Worm (Caenorhabditis elegans) whole organism, L2 larva: ENCODE data around the gene Y45F10C.6.
"Not testable (repeated sequence)": the region's sequence is repeated elsewhere in the genome, so short reads cannot be mapped to it uniquely, and the experiment has no call there.

Experiments
- C34F6.9 ChIP-seq: fragments of 150-350 bp; optimal IDR thresholded peaks from 2 replicates; lab custom pipeline; 2014; ENCODE audit warnings: missing biosample characterization, missing genetic modification characterization
- F13H6.1 ChIP-seq: sonication (generic microtip); optimal IDR thresholded peaks from 2 replicates; lab custom pipeline; 2016; ENCODE audit warnings: missing genetic modification characterization, missing compliant biosample characterization
- R02D3.7 ChIP-seq: fragments of 150-350 bp; optimal IDR thresholded peaks from 2 replicates; lab custom pipeline; 2014; ENCODE audit warnings: missing biosample characterization, missing genetic modification characterization
- ZK546.5 ChIP-seq: sonication (generic microtip); optimal IDR thresholded peaks from 2 replicates; lab custom pipeline; 2017; ENCODE audit warnings: missing biosample characterization, missing genetic modification characterization
- alr-1 ChIP-seq: fragments of 150-350 bp; optimal IDR thresholded peaks from 2 replicates; lab custom pipeline; 2014; ENCODE audit warnings: missing biosample characterization, missing genetic modification characterization
- aly-2 ChIP-seq: fragments of 150-350 bp; optimal IDR thresholded peaks from 2 replicates; lab custom pipeline; 2014; ENCODE audit warnings: missing biosample characterization, missing genetic modification characterization
- blmp-1 ChIP-seq: sonication (generic microtip); optimal IDR thresholded peaks from 2 replicates; lab custom pipeline; 2017; ENCODE audit warnings: missing genetic modification characterization, mild to moderate bottlenecking, missing compliant biosample characterization, antibody characterized with exemption, moderate library complexity; ENCODE audit not compliant: insufficient read depth
- ceh-16 ChIP-seq: fragments of 150-350 bp; optimal IDR thresholded peaks from 2 replicates; lab custom pipeline; 2014; ENCODE audit warnings: missing biosample characterization, missing genetic modification characterization
- ceh-82 ChIP-seq: fragments of 150-350 bp; optimal IDR thresholded peaks from 2 replicates; lab custom pipeline; 2014; ENCODE audit warnings: missing biosample characterization, missing genetic modification characterization
- crh-2 ChIP-seq: sonication (generic microtip); optimal IDR thresholded peaks from 2 replicates; lab custom pipeline; 2017; ENCODE audit warnings: missing biosample characterization, missing genetic modification characterization
- dmd-4 ChIP-seq: sonication (generic microtip); optimal IDR thresholded peaks from 2 replicates; lab custom pipeline; 2017; ENCODE audit warnings: missing biosample characterization, missing genetic modification characterization
- egl-27 ChIP-seq: sonication (generic microtip); optimal IDR thresholded peaks from 3 replicates; lab custom pipeline; 2017; ENCODE audit warnings: missing biosample characterization, missing genetic modification reagents, missing genetic modification characterization
- elt-3 ChIP-seq: sonication (generic microtip); optimal IDR thresholded peaks from 2 replicates; lab custom pipeline; 2017; ENCODE audit warnings: missing biosample characterization, missing genetic modification characterization
- fos-1 ChIP-seq: fragments of 150-350 bp; optimal IDR thresholded peaks from 2 replicates; lab custom pipeline; 2014; ENCODE audit warnings: missing biosample characterization, missing genetic modification characterization
- gmeb-1 ChIP-seq: fragments of 150-350 bp; optimal IDR thresholded peaks from 2 replicates; lab custom pipeline; 2014; ENCODE audit warnings: missing biosample characterization, missing genetic modification characterization
- lin-11 ChIP-seq: fragments of 150-350 bp; sonication (generic microtip); optimal IDR thresholded peaks from 2 replicates; lab custom pipeline; 2014; ENCODE audit warnings: missing biosample characterization, missing genetic modification characterization, inconsistent platforms, mixed read lengths
- lin-13 ChIP-seq: fragments of 150-350 bp; optimal IDR thresholded peaks from 2 replicates; lab custom pipeline; 2014; ENCODE audit warnings: missing biosample characterization, missing genetic modification reagents, missing genetic modification characterization
- mab-5 ChIP-seq: fragments of 150-350 bp; optimal IDR thresholded peaks from 2 replicates; lab custom pipeline; 2014; ENCODE audit warnings: missing biosample characterization, missing genetic modification characterization
- mdl-1 ChIP-seq, 2 experiments: fragments of 150-350 bp in 1 of 2; sonication (generic microtip) in 1 of 2; optimal IDR thresholded peaks; 2 replicates each; lab custom pipeline; 2017; ENCODE audit warnings: missing biosample characterization in 2 of 2, missing genetic modification characterization in 2 of 2
- nhr-10 ChIP-seq: sonication (generic microtip); optimal IDR thresholded peaks from 2 replicates; lab custom pipeline; 2017; ENCODE audit warnings: missing biosample characterization, missing genetic modification characterization
- nhr-11 ChIP-seq: fragments of 150-350 bp; optimal IDR thresholded peaks from 2 replicates; lab custom pipeline; 2014; ENCODE audit warnings: missing biosample characterization, missing genetic modification characterization
- nhr-129 ChIP-seq: fragments of 150-350 bp; optimal IDR thresholded peaks from 2 replicates; lab custom pipeline; 2014; ENCODE audit warnings: missing biosample characterization, missing genetic modification characterization
- nhr-21 ChIP-seq: fragments of 150-350 bp; optimal IDR thresholded peaks from 2 replicates; lab custom pipeline; 2014; ENCODE audit warnings: missing biosample characterization, missing genetic modification characterization
- nhr-237 ChIP-seq: fragments of 150-350 bp; optimal IDR thresholded peaks from 2 replicates; lab custom pipeline; 2014; ENCODE audit warnings: missing biosample characterization, missing genetic modification characterization
- nhr-25 ChIP-seq: fragments of 150-350 bp; sonication (generic microtip); optimal IDR thresholded peaks from 3 replicates; lab custom pipeline; 2014; ENCODE audit warnings: missing biosample characterization, missing genetic modification characterization
- nhr-6 ChIP-seq: fragments of 150-350 bp; optimal IDR thresholded peaks from 2 replicates; lab custom pipeline; 2014; ENCODE audit warnings: missing biosample characterization, missing genetic modification characterization
- nhr-77 ChIP-seq: fragments of 150-350 bp; optimal IDR thresholded peaks from 2 replicates; lab custom pipeline; 2014; ENCODE audit warnings: missing biosample characterization, missing genetic modification characterization
- peb-1 ChIP-seq: fragments of 150-350 bp; optimal IDR thresholded peaks from 2 replicates; lab custom pipeline; 2014; ENCODE audit warnings: missing biosample characterization, missing genetic modification characterization
- sem-4 ChIP-seq: fragments of 150-350 bp; optimal IDR thresholded peaks from 2 replicates; lab custom pipeline; 2014; ENCODE audit warnings: missing biosample characterization, missing genetic modification reagents, missing genetic modification characterization
- skn-1 ChIP-seq: sonication (generic microtip); optimal IDR thresholded peaks from 2 replicates; lab custom pipeline; 2017; ENCODE audit warnings: missing biosample characterization, missing genetic modification characterization
- sma-3 ChIP-seq: sonication (generic microtip); optimal IDR thresholded peaks from 2 replicates; lab custom pipeline; 2016; ENCODE audit warnings: missing genetic modification reagents, missing genetic modification characterization, missing compliant biosample characterization
- sma-9 ChIP-seq, 2 experiments: fragments of 150-350 bp in 1 of 2; sonication (generic microtip) in 1 of 2; optimal IDR thresholded peaks; 2 replicates each; lab custom pipeline; 2014 to 2016; ENCODE audit warnings: missing genetic modification characterization in 2 of 2, mild to moderate bottlenecking in 1 of 2, missing biosample characterization in 1 of 2, missing compliant biosample characterization in 1 of 2, missing genetic modification reagents in 1 of 2, moderate library complexity in 1 of 2
- snpc-4 ChIP-seq: fragments of 150-350 bp; optimal IDR thresholded peaks from 2 replicates; lab custom pipeline; 2014; ENCODE audit warnings: missing biosample characterization, missing genetic modification characterization
- unc-39 ChIP-seq: fragments of 150-350 bp; optimal IDR thresholded peaks from 2 replicates; lab custom pipeline; 2014; ENCODE audit warnings: missing biosample characterization, missing genetic modification characterization
- unc-55 ChIP-seq: fragments of 150-350 bp; sonication (generic microtip); optimal IDR thresholded peaks from 3 replicates; lab custom pipeline; 2014; ENCODE audit warnings: missing biosample characterization, missing genetic modification reagents, missing genetic modification characterization
- unc-62 ChIP-seq: fragments of 150-350 bp; optimal IDR thresholded peaks from 2 replicates; lab custom pipeline; 2014; ENCODE audit warnings: missing biosample characterization, missing genetic modification reagents, missing genetic modification characterization
- zag-1 ChIP-seq: fragments of 150-350 bp; optimal IDR thresholded peaks from 2 replicates; lab custom pipeline; 2014; ENCODE audit warnings: missing biosample characterization, missing genetic modification characterization
- ztf-4 ChIP-seq: fragments of 150-350 bp; optimal IDR thresholded peaks from 2 replicates; lab custom pipeline; 2014; ENCODE audit warnings: missing biosample characterization, missing genetic modification characterization

Gene Y45F10C.6

DNA sequence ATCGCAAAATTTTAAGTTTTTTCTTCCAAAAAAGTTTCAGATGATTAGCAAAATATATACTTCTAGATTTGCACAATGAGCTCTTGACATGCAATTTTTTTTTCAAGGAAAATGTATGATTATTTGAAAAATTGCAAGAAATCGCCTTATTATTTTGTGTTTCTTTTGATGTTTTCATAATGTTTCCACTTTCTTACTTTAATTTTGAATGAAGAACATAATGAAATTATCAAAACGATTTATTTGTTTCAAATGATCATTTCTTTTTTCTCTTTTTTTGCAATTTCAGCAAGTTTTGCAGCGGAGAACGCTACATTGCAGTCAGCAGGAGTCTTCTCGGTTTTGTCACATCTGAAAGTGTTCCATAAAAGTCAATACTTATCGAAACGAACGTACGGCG is at the start of gene Y45F10C.6:
Y45F10C.6 (plus strand) TSS at position 301 of the 400 bp plus-strand sequence.
- not testable (repeated sequence) for TF ChIP-seq C34F6.9 (tag; lab: Kevin White, UChicago); ceh-82 (tag; lab: Kevin White, UChicago); peb-1

DNA sequence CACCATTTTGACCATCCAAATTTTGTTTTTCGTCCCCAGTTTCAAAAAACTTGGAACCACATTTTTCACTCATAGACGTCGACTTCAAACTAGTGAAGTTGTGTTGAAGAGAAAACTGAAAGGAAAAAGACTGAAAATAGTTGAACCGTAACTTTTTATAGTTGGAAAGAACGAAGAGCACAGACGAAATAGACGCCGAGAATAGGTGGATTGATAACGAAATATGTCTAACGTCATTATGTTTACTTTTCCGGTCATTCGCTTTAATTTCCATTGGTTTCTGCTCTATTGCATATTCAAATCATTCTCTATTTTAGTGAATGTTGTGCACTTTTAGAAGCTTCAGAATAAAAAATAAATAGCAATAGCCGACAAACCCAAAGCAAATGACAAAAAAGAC is 42.4 kb upstream of the Y45F10C.6 start, which contains the start of gene C08F11.13:
C08F11.13 (minus strand) TSS at position 138 of the 400 bp plus-strand sequence.
- TF ChIP-seq mab-5 (no peak), snpc-4 (tag; lab: Kevin White, UChicago) (no peak), R02D3.7 (tag; lab: Kevin White, UChicago) (no peak), nhr-129 (tag; lab: Kevin White, UChicago) (peak; percentile 12), C34F6.9 (tag; lab: Kevin White, UChicago) (no peak), F13H6.1 (tag; lab: Kevin White, UChicago) (no peak), ztf-4 (tag; lab: Kevin White, UChicago) (no peak), nhr-11 (no peak), blmp-1 (tag; lab: Kevin White, UChicago) (no peak), sma-3 (no peak), egl-27 (tag; lab: Kevin White, UChicago) (no peak), nhr-10 (tag; lab: Kevin White, UChicago) (no peak), dmd-4 (tag; lab: Kevin White, UChicago) (no peak), gmeb-1 (tag; lab: Kevin White, UChicago) (peak; percentile 18), unc-62 (no peak), aly-2 (no peak), crh-2 (tag; lab: Kevin White, UChicago) (no peak), nhr-77 (tag; lab: Kevin White, UChicago) (no peak), unc-39 (tag; lab: Kevin White, UChicago) (no peak), sma-9 (GFP tag; optimal IDR thresholded peaks at IDR 0.05; lab: Kevin White, UChicago) (peak; percentile 60), sma-9 (tag; optimal IDR thresholded peaks at IDR 0.05; lab: Kevin White, UChicago) (no peak), nhr-25 (tag; lab: Kevin White, UChicago) (no peak), alr-1 (tag; lab: Kevin White, UChicago) (no peak), fos-1 (tag; lab: Kevin White, UChicago) (peak; percentile 43), elt-3 (no peak)

DNA sequence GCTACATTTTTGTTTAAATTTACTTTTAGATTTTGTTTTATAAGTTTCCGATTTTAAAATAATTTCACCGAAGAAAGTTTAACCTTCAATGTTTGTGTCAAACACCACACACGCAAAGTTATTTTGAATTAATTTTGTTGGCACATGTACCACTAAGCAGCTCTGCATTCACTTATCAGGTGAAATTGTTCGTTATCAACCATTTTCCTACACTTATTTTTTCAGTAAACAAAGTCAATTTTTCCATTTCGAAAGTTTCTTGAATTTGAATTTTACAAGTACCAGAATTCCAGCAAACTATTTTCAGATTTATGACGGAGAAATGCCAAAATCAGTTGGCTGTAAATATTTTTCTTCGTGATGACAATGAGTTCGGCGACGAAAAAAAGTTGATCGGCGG is 32.9 kb upstream of the Y45F10C.6 start, which contains the start of gene C08F11.3:
C08F11.3 (plus strand) TSS at position 301 of the 400 bp plus-strand sequence.
- TF ChIP-seq aly-2 (no peak), nhr-237 (tag; lab: Kevin White, UChicago) (no peak), zag-1 (tag; lab: Kevin White, UChicago) (no peak), lin-11 (tag; lab: Kevin White, UChicago) (no peak), lin-13 (GFP tag; lab: Kevin White, UChicago) (no peak), sem-4 (tag; lab: Kevin White, UChicago) (no peak), sma-9 (GFP tag; optimal IDR thresholded peaks at IDR 0.05; lab: Kevin White, UChicago) (no peak), sma-9 (tag; optimal IDR thresholded peaks at IDR 0.05; lab: Kevin White, UChicago) (no peak), mdl-1 (tag; optimal IDR thresholded peaks at IDR 0.05; lab: Kevin White, UChicago) (no peak), ceh-16 (tag; lab: Kevin White, UChicago) (no peak), nhr-10 (tag; lab: Kevin White, UChicago) (no peak), alr-1 (tag; lab: Kevin White, UChicago) (no peak), nhr-21 (tag; lab: Kevin White, UChicago) (no peak), nhr-11 (no peak), unc-55 (no peak)

DNA sequence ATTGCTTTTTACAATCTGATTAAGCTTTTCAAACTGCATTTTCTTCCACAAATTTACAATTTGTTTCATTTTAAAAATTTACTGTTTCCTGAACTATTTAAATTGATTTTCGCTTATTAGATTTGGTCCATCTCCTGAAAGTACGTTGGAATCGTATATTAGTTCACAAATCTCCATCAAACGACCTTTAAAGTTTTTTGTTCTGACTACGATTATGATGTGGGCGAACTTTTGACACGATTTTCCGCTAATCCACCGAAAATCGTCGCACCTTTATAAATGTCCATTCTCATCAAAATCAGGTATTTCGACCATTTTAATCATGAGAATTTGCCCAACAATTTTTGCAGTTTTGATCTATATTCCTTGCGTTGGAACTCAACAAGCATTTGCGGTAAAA is 28.6 kb upstream of the Y45F10C.6 start, which contains the start of gene C08F11.1:
C08F11.1 (plus strand) TSS at position 301 of the 400 bp plus-strand sequence.
- no peak for TF ChIP-seq nhr-21 (tag; lab: Kevin White, UChicago)
- TF ChIP-seq nhr-11, result no peak
- TF ChIP-seq ZK546.5 (tag; lab: Kevin White, UChicago), result no peak
- TF ChIP-seq sma-9 (GFP tag; optimal IDR thresholded peaks at IDR 0.05; lab: Kevin White, UChicago), result no peak
- TF ChIP-seq sma-9 (tag; optimal IDR thresholded peaks at IDR 0.05; lab: Kevin White, UChicago), result no peak
- TF ChIP-seq elt-3, result no peak
- TF ChIP-seq sma-3, result no peak
- TF ChIP-seq lin-11 (tag; lab: Kevin White, UChicago), result no peak
- TF ChIP-seq C34F6.9 (tag; lab: Kevin White, UChicago), result no peak
- no peak for TF ChIP-seq ztf-4 (tag; lab: Kevin White, UChicago)
- TF ChIP-seq sem-4 (tag; lab: Kevin White, UChicago), result no peak
- no peak for TF ChIP-seq unc-62
- TF ChIP-seq R02D3.7 (tag; lab: Kevin White, UChicago), result no peak
- no peak for TF ChIP-seq F13H6.1 (tag; lab: Kevin White, UChicago)
- TF ChIP-seq nhr-129 (tag; lab: Kevin White, UChicago), result no peak
- no peak for TF ChIP-seq lin-13 (GFP tag; lab: Kevin White, UChicago)
- no peak for TF ChIP-seq skn-1 (tag; lab: Kevin White, UChicago)
- no peak for TF ChIP-seq nhr-6 (tag; lab: Kevin White, UChicago)
